Worm (Caenorhabditis elegans) whole organism, midembryonic: ENCODE measurements around the gene srh-99.
"Not testable (repeated sequence)": the region's sequence is repeated elsewhere in the genome, so short reads cannot be mapped to it uniquely, and the experiment has no call there.

Experiments used
- T22C8.4 ChIP-seq: fragments of 200-800 bp; sonication (Bioruptor generic); IDR thresholded peaks from 2 replicates; pipeline ENCODE4 v1.3.6; 2022; ENCODE audit warnings: missing genetic modification characterization, missing compliant biosample characterization
- cog-1 ChIP-seq: sonication (generic microtip); optimal IDR thresholded peaks from 2 replicates; lab custom pipeline; 2016; ENCODE audit warnings: missing genetic modification characterization, missing compliant biosample characterization
- flt-1 ChIP-seq: fragments of 200-800 bp; sonication (Bioruptor generic); IDR thresholded peaks from 2 replicates; pipeline ENCODE4 v1.3.6; 2022; ENCODE audit warnings: missing genetic modification characterization, missing compliant biosample characterization
- klf-2 ChIP-seq: fragments of 200-800 bp; sonication (Bioruptor generic); conservative IDR thresholded peaks from 2 replicates; pipeline ENCODE4 v1.3.6; 2022; ENCODE audit warnings: missing genetic modification reagents, missing genetic modification characterization, missing compliant biosample characterization
- med-1 ChIP-seq: sonication (generic microtip); optimal IDR thresholded peaks from 2 replicates; lab custom pipeline; 2017; ENCODE audit warnings: missing genetic modification characterization, mild to moderate bottlenecking, missing compliant biosample characterization, antibody characterized with exemption, missing genetic modification reagents; ENCODE audit not compliant: insufficient read depth
- ref-1 ChIP-seq: fragments of 200-800 bp; sonication (Bioruptor generic); conservative IDR thresholded peaks from 2 replicates; pipeline ENCODE4 v1.3.6; 2022; ENCODE audit warnings: missing genetic modification reagents, missing genetic modification characterization, missing compliant biosample characterization
- tab-1 ChIP-seq: fragments of 200-800 bp; sonication (Bioruptor generic); IDR thresholded peaks from 2 replicates; pipeline ENCODE4 v1.3.6; 2022; ENCODE audit warnings: missing genetic modification characterization, missing compliant biosample characterization
- ztf-23 ChIP-seq: fragments of 200-800 bp; sonication (Bioruptor generic); IDR thresholded peaks from 2 replicates; pipeline ENCODE4 v1.3.6; 2022; ENCODE audit warnings: missing genetic modification reagents, missing genetic modification characterization, missing compliant biosample characterization
- ztf-29 ChIP-seq: fragments of 200-800 bp; sonication (Bioruptor generic); IDR thresholded peaks from 2 replicates; pipeline ENCODE4 v1.3.6; 2022; ENCODE audit warnings: missing genetic modification reagents, missing genetic modification characterization, missing compliant biosample characterization

Gene srh-99

DNA sequence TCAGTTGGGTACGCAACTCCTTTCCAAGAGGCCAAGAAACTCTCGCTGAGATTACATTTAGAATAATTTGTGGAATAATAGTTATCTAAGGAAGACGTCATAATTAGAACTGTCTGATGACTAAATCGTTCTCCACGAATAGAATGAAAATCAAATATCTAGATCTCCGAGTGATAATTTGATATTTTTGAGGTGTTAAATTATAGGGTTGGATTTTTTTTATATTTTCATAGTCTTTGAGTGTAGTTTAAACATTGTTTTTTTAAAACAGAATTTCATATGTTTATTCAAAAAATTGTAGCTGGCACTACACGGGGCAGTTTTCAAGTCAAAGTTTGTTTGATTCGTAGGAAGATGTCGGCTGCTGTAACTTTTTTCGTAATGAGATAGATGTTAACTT lies at the start of gene srh-99:
Gene srh-99 (minus strand): TSS at position 101 of the 400 bp plus-strand sequence.
- TF ChIP-seq med-1 (GFP tag; lab: Kevin White, UChicago) (no peak), flt-1 (no peak), ztf-23 (GFP tag; lab: Robert Waterston, UW) (no peak), klf-2 (GFP tag; lab: Robert Waterston, UW) (no peak), ztf-29 (GFP tag; lab: Robert Waterston, UW) (no peak), ref-1 (no peak), cog-1 (tag; lab: Kevin White, UChicago) (no peak), T22C8.4 (GFP tag; lab: Robert Waterston, UW) (no peak), tab-1 (GFP tag; lab: Robert Waterston, UW) (no peak)

DNA sequence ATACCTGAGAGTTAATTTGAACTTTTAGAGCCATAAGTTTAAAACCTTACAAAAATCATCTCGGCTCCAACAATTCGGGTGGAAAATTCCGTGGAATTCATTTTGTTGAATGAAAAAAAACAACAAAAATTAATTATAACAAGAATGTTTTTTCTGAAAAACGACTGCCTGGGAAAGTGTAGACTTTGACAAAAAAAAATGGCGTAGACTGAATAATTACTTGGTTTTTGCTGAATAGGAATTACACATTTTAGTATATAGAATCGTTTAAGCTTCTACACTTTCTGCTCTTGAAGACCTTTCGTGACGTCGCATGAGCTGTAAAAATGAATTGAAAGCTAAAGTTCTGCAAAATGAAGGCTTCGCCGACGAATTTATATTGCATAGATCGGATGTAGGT lies 48.1 kb upstream of the srh-99 start, which contains the start of gene srx-112:
Gene srx-112 (minus strand): TSS at position 101 of the 400 bp plus-strand sequence.
- no peak for TF ChIP-seq med-1 (GFP tag; lab: Kevin White, UChicago)

DNA sequence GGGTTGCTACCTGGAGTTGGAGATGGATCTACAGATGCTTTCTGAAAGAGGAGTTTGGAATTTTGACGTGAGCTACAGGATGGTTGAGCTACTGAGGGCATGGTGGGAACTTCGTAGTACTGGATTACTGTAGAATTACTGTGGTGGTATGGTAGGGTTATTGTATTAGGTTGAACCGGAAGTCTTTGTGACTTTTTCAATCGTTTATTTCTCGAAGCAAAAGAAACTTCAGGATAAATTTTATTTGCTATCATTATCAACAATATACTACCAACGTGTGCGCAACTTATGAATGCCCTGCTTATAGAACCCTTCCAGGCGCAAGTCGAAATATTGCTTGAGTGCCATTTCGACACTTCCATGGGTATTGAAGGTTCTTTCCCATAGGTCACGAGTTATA lies 45.2 kb upstream of the srh-99 start, which contains the start of gene T24E12.6:
Gene T24E12.6 (minus strand): TSS at position 101 of the 400 bp plus-strand sequence.
- TF ChIP-seq cog-1 (tag; lab: Kevin White, UChicago); T22C8.4 (GFP tag; lab: Robert Waterston, UW); ztf-29 (GFP tag; lab: Robert Waterston, UW): not testable (repeated sequence)

DNA sequence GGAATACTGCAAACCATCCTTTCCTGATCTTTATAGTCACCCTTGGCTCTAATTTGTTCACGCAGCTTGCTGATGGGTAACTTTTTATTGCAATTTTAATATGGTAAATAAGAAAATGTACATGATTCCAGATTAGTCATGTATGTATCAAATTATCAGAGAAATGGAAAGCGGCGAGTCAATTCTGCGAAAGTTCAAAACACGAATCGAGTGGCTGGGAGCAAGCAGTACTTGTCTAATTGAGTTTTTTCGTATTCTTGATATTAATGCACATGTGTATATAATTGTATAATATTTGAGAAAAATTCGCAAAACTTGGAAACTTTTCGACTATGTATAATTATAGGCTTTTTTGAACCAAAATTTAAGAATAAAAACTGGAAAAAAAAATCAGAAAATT lies 42.7 kb upstream of the srh-99 start, which contains the start of gene T24E12.12:
Gene T24E12.12 (plus strand): TSS at position 281 of the 400 bp plus-strand sequence.
- TF ChIP-seq tab-1 (GFP tag; lab: Robert Waterston, UW): no peak
- no peak for TF ChIP-seq klf-2 (GFP tag; lab: Robert Waterston, UW)
- no peak for TF ChIP-seq ztf-23 (GFP tag; lab: Robert Waterston, UW)
- no peak for TF ChIP-seq ztf-29 (GFP tag; lab: Robert Waterston, UW)
- TF ChIP-seq med-1 (GFP tag; lab: Kevin White, UChicago): no peak
- no peak for TF ChIP-seq T22C8.4 (GFP tag; lab: Robert Waterston, UW)
- no peak for TF ChIP-seq ref-1

DNA sequence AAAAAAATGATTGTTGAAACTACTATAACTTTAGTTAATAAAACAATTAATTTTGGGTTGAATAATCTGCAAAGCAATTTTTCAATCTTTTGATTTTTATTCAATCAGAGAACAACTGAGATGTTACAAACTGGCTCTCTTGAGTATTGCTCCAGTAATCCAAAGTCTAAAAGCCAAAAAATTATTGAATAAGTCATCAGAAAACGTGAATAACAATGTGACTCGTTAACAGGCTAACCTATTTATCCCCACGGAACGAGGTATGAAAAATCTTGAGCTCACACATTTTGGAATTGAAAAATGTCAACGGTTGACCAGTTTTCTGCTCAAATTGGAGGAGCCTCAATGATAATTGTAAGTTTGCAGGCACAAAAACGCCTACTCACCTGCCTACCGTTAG lies 41.1 kb upstream of the srh-99 start, which contains the start of gene srx-111:
Gene srx-111 (plus strand): TSS at position 301 of the 400 bp plus-strand sequence.
- TF ChIP-seq ztf-29 (GFP tag; lab: Robert Waterston, UW): no peak
- no peak for TF ChIP-seq ztf-23 (GFP tag; lab: Robert Waterston, UW)
- no peak for TF ChIP-seq tab-1 (GFP tag; lab: Robert Waterston, UW)
- TF ChIP-seq ref-1: no peak
- TF ChIP-seq klf-2 (GFP tag; lab: Robert Waterston, UW): no peak
- no peak for TF ChIP-seq T22C8.4 (GFP tag; lab: Robert Waterston, UW)
- TF ChIP-seq cog-1 (tag; lab: Kevin White, UChicago): no peak
- TF ChIP-seq med-1 (GFP tag; lab: Kevin White, UChicago): no peak
- TF ChIP-seq flt-1: no peak

DNA sequence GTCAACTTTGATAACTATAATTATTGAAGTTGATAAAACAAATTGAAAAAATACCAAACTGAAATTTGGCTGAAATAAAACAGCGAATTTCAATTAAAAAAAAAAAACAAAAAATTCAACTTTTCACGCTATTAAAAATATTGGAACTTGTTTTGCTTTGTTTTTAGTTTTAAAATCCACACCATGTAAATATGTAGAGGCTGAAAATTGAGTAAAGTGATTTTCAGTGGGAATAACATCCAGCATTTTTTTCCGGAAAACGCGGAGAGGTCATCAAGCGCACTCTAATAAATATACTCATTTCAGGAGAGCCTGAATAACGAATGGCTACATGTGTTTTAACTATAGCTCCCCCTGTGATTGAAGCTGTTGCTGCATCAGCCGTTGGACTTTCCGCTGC lies 37.2 kb upstream of the srh-99 start, which contains the start of gene rcd-1:
Gene rcd-1 (plus strand): TSS at position 301 of the 400 bp plus-strand sequence.
- no peak for TF ChIP-seq klf-2 (GFP tag; lab: Robert Waterston, UW)
- no peak for TF ChIP-seq flt-1
- TF ChIP-seq T22C8.4 (GFP tag; lab: Robert Waterston, UW): no peak
- no peak for TF ChIP-seq tab-1 (GFP tag; lab: Robert Waterston, UW)
- no peak for TF ChIP-seq ztf-29 (GFP tag; lab: Robert Waterston, UW)
- no peak for TF ChIP-seq cog-1 (tag; lab: Kevin White, UChicago)
- no peak for TF ChIP-seq med-1 (GFP tag; lab: Kevin White, UChicago)
- no peak for TF ChIP-seq ztf-23 (GFP tag; lab: Robert Waterston, UW)
- TF ChIP-seq ref-1: no peak

DNA sequence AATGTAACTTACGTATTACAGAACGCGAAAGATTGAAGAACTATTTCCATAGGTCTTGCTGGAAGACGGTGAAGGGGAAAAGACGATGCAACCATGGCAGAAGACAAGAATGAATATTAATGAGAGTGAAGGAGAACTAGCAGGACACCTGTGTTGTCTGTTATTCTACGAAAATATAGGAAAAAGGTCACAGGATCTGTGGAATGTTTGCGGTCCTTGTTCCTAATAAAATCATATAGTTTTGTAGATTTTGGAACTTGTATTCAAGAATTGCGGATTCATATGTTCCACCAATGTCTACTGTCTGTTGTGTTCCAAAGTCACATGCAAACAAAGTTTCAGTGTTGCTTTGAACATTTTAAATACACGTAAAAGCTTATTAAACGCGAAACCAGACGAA lies 35.8 kb upstream of the srh-99 start, which contains the start of gene sdz-11:
Gene sdz-11 (minus strand): TSS at position 101 of the 400 bp plus-strand sequence.
- TF ChIP-seq ztf-23 (GFP tag; lab: Robert Waterston, UW): no peak
- no peak for TF ChIP-seq ztf-29 (GFP tag; lab: Robert Waterston, UW)
- no peak for TF ChIP-seq ref-1
- TF ChIP-seq cog-1 (tag; lab: Kevin White, UChicago): no peak
- no peak for TF ChIP-seq flt-1
- TF ChIP-seq med-1 (GFP tag; lab: Kevin White, UChicago): no peak
- TF ChIP-seq tab-1 (GFP tag; lab: Robert Waterston, UW): no peak
- no peak for TF ChIP-seq T22C8.4 (GFP tag; lab: Robert Waterston, UW)
- no peak for TF ChIP-seq klf-2 (GFP tag; lab: Robert Waterston, UW)

DNA sequence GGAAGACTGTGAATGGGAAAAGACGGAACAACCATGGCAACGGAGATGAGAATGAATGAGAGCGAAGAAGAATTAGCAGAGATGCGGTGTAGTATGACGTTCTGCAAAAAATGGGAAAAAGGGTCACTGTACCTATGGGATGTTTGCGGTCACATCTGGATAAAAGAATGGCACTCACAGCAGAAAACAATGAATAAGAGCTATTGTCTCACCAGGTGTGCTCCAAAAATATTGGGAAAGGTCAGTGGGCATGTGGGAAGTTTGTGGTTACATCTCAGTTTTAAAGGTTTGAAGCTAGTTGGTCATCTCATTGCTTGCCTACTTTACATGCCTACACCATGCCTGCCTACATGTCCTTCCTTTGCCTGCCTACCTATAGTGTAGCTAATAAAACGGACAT lies 34.3 kb upstream of the srh-99 start, which contains the start of gene fbxb-91:
Gene fbxb-91 (minus strand): TSS at position 101 of the 400 bp plus-strand sequence.
- TF ChIP-seq tab-1 (GFP tag; lab: Robert Waterston, UW): no peak
- TF ChIP-seq ztf-23 (GFP tag; lab: Robert Waterston, UW): no peak
- no peak for TF ChIP-seq med-1 (GFP tag; lab: Kevin White, UChicago)

DNA sequence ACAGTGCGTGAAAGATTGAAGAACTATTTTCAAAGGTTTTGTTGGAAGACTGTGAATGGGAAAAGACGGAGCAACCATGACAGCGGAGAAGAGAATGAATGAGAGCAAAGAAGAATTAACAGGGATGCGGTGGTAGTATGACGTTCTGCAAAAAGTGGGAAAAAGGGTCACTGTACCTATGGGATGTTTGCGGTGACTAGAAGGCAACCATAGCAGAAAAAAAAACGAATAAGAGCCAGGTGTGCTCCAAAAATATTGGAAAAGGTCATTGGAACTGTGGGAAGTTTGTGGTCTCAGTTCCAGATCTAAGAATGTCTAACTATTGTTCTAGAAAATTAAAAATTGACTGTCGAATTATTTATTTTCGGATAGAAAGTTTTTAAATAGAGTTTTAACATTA lies 32.4 kb upstream of the srh-99 start, which contains the start of gene fbxb-90:
Gene fbxb-90 (minus strand): TSS at position 101 of the 400 bp plus-strand sequence.
- TF ChIP-seq flt-1 (no peak), ztf-29 (GFP tag; lab: Robert Waterston, UW) (no peak), tab-1 (GFP tag; lab: Robert Waterston, UW) (no peak), ref-1 (no peak), klf-2 (GFP tag; lab: Robert Waterston, UW) (no peak)

DNA sequence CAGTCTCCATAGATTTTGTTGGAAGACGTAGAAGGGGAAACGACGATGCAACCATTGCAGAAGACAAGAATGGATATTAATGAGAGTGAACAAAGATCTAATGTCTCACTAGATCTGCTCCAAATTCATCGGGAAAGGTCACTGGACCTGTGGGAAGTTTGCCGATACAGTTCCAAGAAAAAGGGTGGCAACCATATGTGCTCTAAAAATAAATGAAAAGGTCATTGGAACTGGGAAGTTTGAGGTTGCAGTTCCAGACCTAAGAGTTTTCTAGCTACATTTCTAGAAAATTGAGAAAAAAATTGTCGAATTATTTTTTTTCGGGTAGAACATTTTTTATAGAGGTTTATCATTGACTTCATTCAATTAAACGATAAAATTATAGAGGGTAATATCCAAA lies 31.1 kb upstream of the srh-99 start, which contains the start of gene fbxb-92:
Gene fbxb-92 (minus strand): TSS at position 101 of the 400 bp plus-strand sequence.
- TF ChIP-seq flt-1 (no peak), tab-1 (GFP tag; lab: Robert Waterston, UW) (no peak), med-1 (GFP tag; lab: Kevin White, UChicago) (no peak), T22C8.4 (GFP tag; lab: Robert Waterston, UW) (no peak), ref-1 (no peak), ztf-23 (GFP tag; lab: Robert Waterston, UW) (no peak), ztf-29 (GFP tag; lab: Robert Waterston, UW) (no peak), klf-2 (GFP tag; lab: Robert Waterston, UW) (no peak), cog-1 (tag; lab: Kevin White, UChicago) (no peak)
